Fruit fly (Drosophila melanogaster) whole organism, embryonic: ENCODE results near the gene CG13012.
A peak's percentile ranks its signal among the peaks of the same experiment; 100 is the strongest.

Source experiments
- Asciz ChIP-seq: fragments of 200-800 bp; sonication (Bioruptor generic); optimal IDR thresholded peaks from 2 replicates; lab custom pipeline; 2017; ENCODE audit warnings: missing biosample characterization, mild to moderate bottlenecking, missing genetic modification characterization, missing genetic modification reagents
- Bdp1 ChIP-seq: fragments of 200-800 bp; sonication (Bioruptor generic); optimal IDR thresholded peaks from 3 replicates; lab custom pipeline; 2016; ENCODE audit warnings: missing biosample characterization, missing genetic modification characterization
- CG12219 ChIP-seq: fragments of 200-800 bp; sonication (Bioruptor generic); optimal IDR thresholded peaks from 3 replicates; lab custom pipeline; 2018; ENCODE audit warnings: missing biosample characterization, mild to moderate bottlenecking, missing genetic modification characterization
- CG12391 ChIP-seq: fragments of 200-800 bp; sonication (Bioruptor generic); optimal IDR thresholded peaks from 3 replicates; lab custom pipeline; 2018; ENCODE audit warnings: missing biosample characterization, mild to moderate bottlenecking, missing genetic modification characterization, moderate library complexity
- CG13287 ChIP-seq: fragments of 200-800 bp; sonication (Bioruptor generic); IDR thresholded peaks from 2 replicates; pipeline ENCODE4 v1.3.6; 2022; ENCODE audit warnings: missing biosample characterization, missing genetic modification characterization; ENCODE audit not compliant: partially characterized antibody
- CG14050 ChIP-seq: fragments of 200-800 bp; sonication (Bioruptor generic); IDR thresholded peaks from 3 replicates; pipeline ENCODE4 v1.3.6; 2022; ENCODE audit warnings: missing biosample characterization, missing genetic modification characterization
- CG14441 ChIP-seq: fragments of 200-800 bp; sonication (Bioruptor generic); IDR thresholded peaks from 2 replicates; pipeline ENCODE4 v1.3.6; 2022; ENCODE audit warnings: missing biosample characterization, missing genetic modification characterization
- CG14667 ChIP-seq: fragments of 200-800 bp; sonication (Bioruptor generic); IDR thresholded peaks from 2 replicates; pipeline ENCODE4 v1.3.6; 2022; ENCODE audit warnings: missing biosample characterization, missing genetic modification characterization
- CG16815 ChIP-seq: fragments of 200-800 bp; sonication (Bioruptor generic); optimal IDR thresholded peaks from 3 replicates; lab custom pipeline; 2017; ENCODE audit warnings: missing biosample characterization, mild to moderate bottlenecking, missing genetic modification characterization
- CG18599 ChIP-seq: fragments of 200-800 bp; sonication (Bioruptor generic); optimal IDR thresholded peaks from 3 replicates; lab custom pipeline; 2017; ENCODE audit warnings: missing biosample characterization, missing genetic modification characterization, mild to moderate bottlenecking, moderate library complexity, missing genetic modification reagents
- CG2202 ChIP-seq: fragments of 200-800 bp; sonication (Bioruptor generic); optimal IDR thresholded peaks from 2 replicates; lab custom pipeline; 2018; ENCODE audit warnings: missing biosample characterization, mild to moderate bottlenecking, missing genetic modification characterization
- CG2678 ChIP-seq: fragments of 200-800 bp; sonication (Bioruptor generic); optimal IDR thresholded peaks from 3 replicates; lab custom pipeline; 2019; ENCODE audit warnings: missing biosample characterization, mild to moderate bottlenecking, missing genetic modification characterization, moderate library complexity
- CG2889 ChIP-seq: fragments of 200-800 bp; sonication (Bioruptor generic); IDR thresholded peaks from 3 replicates; pipeline ENCODE4 v1.3.6; 2022; ENCODE audit warnings: missing biosample characterization, missing genetic modification characterization
- CG31224 ChIP-seq: fragments of 200-800 bp; sonication (Bioruptor generic); IDR thresholded peaks from 2 replicates; pipeline ENCODE4 v1.3.6; 2022; ENCODE audit warnings: missing biosample characterization, missing genetic modification characterization
- CG31388 ChIP-seq: fragments of 200-800 bp; sonication (Bioruptor generic); optimal IDR thresholded peaks from 2 replicates; lab custom pipeline; 2016; ENCODE audit warnings: missing biosample characterization, missing genetic modification characterization
- CG32532 ChIP-seq: fragments of 200-800 bp; sonication (Bioruptor generic); IDR thresholded peaks from 2 replicates; pipeline ENCODE4 v1.3.6; 2022; ENCODE audit warnings: missing biosample characterization, missing genetic modification characterization
- CG3838 ChIP-seq: fragments of 200-800 bp; sonication (Bioruptor generic); optimal IDR thresholded peaks from 3 replicates; lab custom pipeline; 2016; ENCODE audit warnings: missing biosample characterization, missing genetic modification characterization
- CG4328 ChIP-seq: fragments of 200-800 bp; sonication (Bioruptor generic); optimal IDR thresholded peaks from 3 replicates; lab custom pipeline; 2017; ENCODE audit warnings: missing biosample characterization, missing genetic modification reagents, missing genetic modification characterization
- CG43689 ChIP-seq: fragments of 200-800 bp; sonication (Bioruptor generic); IDR thresholded peaks from 2 replicates; pipeline ENCODE4 v1.3.6; 2022; ENCODE audit warnings: missing biosample characterization, missing genetic modification characterization
- CG6813 ChIP-seq: fragments of 200-800 bp; sonication (Bioruptor generic); optimal IDR thresholded peaks from 2 replicates; lab custom pipeline; 2017; ENCODE audit warnings: missing biosample characterization, missing genetic modification characterization, mild to moderate bottlenecking, moderate library complexity, missing genetic modification reagents
- CG7987 ChIP-seq: fragments of 200-800 bp; sonication (Bioruptor generic); optimal IDR thresholded peaks from 2 replicates; lab custom pipeline; 2018; ENCODE audit warnings: missing biosample characterization, mild to moderate bottlenecking, missing genetic modification characterization, moderate library complexity
- CG9932 ChIP-seq: fragments of 200-800 bp; sonication (Bioruptor generic); IDR thresholded peaks from 2 replicates; pipeline ENCODE4 v1.3.6; 2022; ENCODE audit warnings: missing biosample characterization, missing genetic modification characterization
- Camta ChIP-seq: fragments of 200-800 bp; sonication (Bioruptor generic); optimal IDR thresholded peaks from 2 replicates; lab custom pipeline; 2016; ENCODE audit warnings: missing biosample characterization, missing genetic modification characterization
- D ChIP-seq, 2 experiments: fragments of 200-800 bp in 1 of 2; fragments of >200 bp in 1 of 2; sonication (Bioruptor generic) in 1 of 2; optimal IDR thresholded peaks; 2 replicates in 1 of 2; 3 replicates in 1 of 2; lab custom pipeline; 2017; ENCODE audit warnings: mild to moderate bottlenecking in 1 of 2, missing biosample characterization in 1 of 2, missing genetic modification characterization in 1 of 2, missing genetic modification reagents in 1 of 2
- Dip3 ChIP-seq: fragments of 200-800 bp; sonication (Bioruptor generic); optimal IDR thresholded peaks from 3 replicates; lab custom pipeline; 2016; ENCODE audit warnings: missing biosample characterization, missing genetic modification characterization
- E2f1 ChIP-seq: fragments of 200-800 bp; sonication (Bioruptor generic); IDR thresholded peaks from 2 replicates; pipeline ENCODE4 v1.3.6; 2022; ENCODE audit warnings: missing biosample characterization, missing genetic modification characterization
- H2.0 ChIP-seq: fragments of 200-800 bp; sonication (Bioruptor generic); IDR thresholded peaks from 2 replicates; pipeline ENCODE4 v1.3.6; 2022; ENCODE audit warnings: missing biosample characterization, missing genetic modification characterization
- Hr3 ChIP-seq: fragments of 200-800 bp; sonication (Bioruptor generic); optimal IDR thresholded peaks from 3 replicates; lab custom pipeline; 2016; ENCODE audit warnings: missing biosample characterization, missing genetic modification characterization
- Hsf ChIP-seq: fragments of 200-800 bp; sonication (Bioruptor generic); optimal IDR thresholded peaks from 3 replicates; lab custom pipeline; 2016; ENCODE audit warnings: missing biosample characterization, missing genetic modification characterization
- Nf-YB ChIP-seq: fragments of 200-800 bp; sonication (Bioruptor generic); optimal IDR thresholded peaks from 3 replicates; lab custom pipeline; 2019; ENCODE audit warnings: missing biosample characterization, mild to moderate bottlenecking, missing genetic modification characterization, moderate library complexity
- Ptx1 ChIP-seq: fragments of 200-800 bp; sonication (Bioruptor generic); IDR thresholded peaks from 2 replicates; pipeline ENCODE4 v1.3.6; 2022; ENCODE audit warnings: missing biosample characterization, missing genetic modification characterization
- amos ChIP-seq: fragments of 200-800 bp; sonication (Bioruptor generic); IDR thresholded peaks from 2 replicates; pipeline ENCODE4 v1.3.6; 2022; ENCODE audit warnings: missing biosample characterization, missing genetic modification characterization; ENCODE audit not compliant: partially characterized antibody
- ara ChIP-seq: fragments of 200-800 bp; sonication (Bioruptor generic); IDR thresholded peaks from 2 replicates; pipeline ENCODE4 v1.3.6; 2022; ENCODE audit warnings: missing biosample characterization, missing genetic modification characterization
- ase ChIP-seq: fragments of 200-800 bp; sonication (Bioruptor generic); IDR thresholded peaks from 3 replicates; pipeline ENCODE4 v1.3.6; 2022; ENCODE audit warnings: missing biosample characterization, missing genetic modification characterization
- cwo ChIP-seq: fragments of 200-800 bp; sonication (Bioruptor generic); optimal IDR thresholded peaks from 3 replicates; lab custom pipeline; 2017; ENCODE audit warnings: missing biosample characterization, missing genetic modification characterization, mild to moderate bottlenecking, moderate library complexity, missing genetic modification reagents
- eyg ChIP-seq: fragments of 200-800 bp; sonication (Bioruptor generic); optimal IDR thresholded peaks from 3 replicates; lab custom pipeline; 2016; ENCODE audit warnings: missing biosample characterization, missing genetic modification characterization
- fd3F ChIP-seq: fragments of 200-800 bp; sonication (Bioruptor generic); optimal IDR thresholded peaks from 2 replicates; lab custom pipeline; 2018; ENCODE audit warnings: missing biosample characterization, mild to moderate bottlenecking, missing genetic modification characterization, moderate library complexity
- gce ChIP-seq: fragments of 200-800 bp; sonication (Bioruptor generic); IDR thresholded peaks from 3 replicates; pipeline ENCODE4 v1.3.6; 2022; ENCODE audit warnings: missing biosample characterization, missing genetic modification characterization
- gsb-n ChIP-seq: fragments of 200-800 bp; sonication (Bioruptor generic); optimal IDR thresholded peaks from 3 replicates; lab custom pipeline; 2018; ENCODE audit warnings: missing biosample characterization, mild to moderate bottlenecking, missing genetic modification characterization
- hkb ChIP-seq, 2 experiments: fragments of 200-800 bp in 1 of 2; fragments of >200 bp in 1 of 2; sonication (Bioruptor generic) in 1 of 2; IDR thresholded peaks in 1 of 2; optimal IDR thresholded peaks in 1 of 2; 2 replicates each; pipeline versions ENCODE4 v1.3.6 to Lab custom; 2017 to 2022; ENCODE audit warnings: missing biosample characterization in 1 of 2, missing genetic modification characterization in 1 of 2
- mld ChIP-seq: fragments of 200-800 bp; sonication (Bioruptor generic); IDR thresholded peaks from 3 replicates; pipeline ENCODE4 v1.3.6; 2022; ENCODE audit warnings: missing biosample characterization, missing genetic modification characterization; ENCODE audit not compliant: partially characterized antibody
- nmo ChIP-seq: fragments of 200-800 bp; sonication (Bioruptor generic); optimal IDR thresholded peaks from 2 replicates; lab custom pipeline; 2018; ENCODE audit warnings: missing biosample characterization, mild to moderate bottlenecking, missing genetic modification characterization, moderate library complexity
- pan ChIP-seq, 4 experiments: fragments of >200 bp in 3 of 4; fragments of 200-800 bp in 1 of 4; sonication (Bioruptor generic) in 1 of 4; optimal IDR thresholded peaks in 3 of 4; IDR thresholded peaks in 1 of 4; 2 replicates each; pipeline versions ENCODE4 v1.3.6 to Lab custom; 2017 to 2022; ENCODE audit warnings: missing biosample characterization in 2 of 4, missing genetic modification characterization in 2 of 4, mixed read lengths in 1 of 4
- sc ChIP-seq, 3 experiments: fragments of >200 bp in 2 of 3; fragments of 200-800 bp in 1 of 3; sonication (Bioruptor generic) in 1 of 3; optimal IDR thresholded peaks; 2 replicates in 2 of 3; 3 replicates in 1 of 3; lab custom pipeline; 2017; ENCODE audit warnings: mild to moderate bottlenecking in 1 of 3, missing biosample characterization in 1 of 3, missing genetic modification characterization in 1 of 3, missing genetic modification reagents in 1 of 3
- slbo ChIP-seq: fragments of 200-800 bp; sonication (Bioruptor generic); IDR thresholded peaks from 2 replicates; pipeline ENCODE4 v1.3.6; 2022; ENCODE audit warnings: missing biosample characterization, missing genetic modification characterization
- so ChIP-seq: fragments of 200-800 bp; sonication (Bioruptor generic); IDR thresholded peaks from 3 replicates; pipeline ENCODE4 v1.3.6; 2022; ENCODE audit warnings: missing biosample characterization, missing genetic modification characterization

Gene CG13012

dm6 chrX:16650078-16651063, 26.2 kb downstream of the CG13012 start:
- TF ChIP-seq CG43689 (GFP tag; lab: Robert Waterston, UW) (no peak), CG2202 (tag; lab: Kevin White, UChicago) (no peak), E2f1 (GFP tag; lab: Robert Waterston, UW) (0 out of 2 replicates have a peak, but pooled peaks have one; percentile 35), CG7987 (GFP tag; lab: Kevin White, UChicago) (no peak), hkb (optimal IDR thresholded peaks at IDR 0.05; lab: Kevin White, UChicago) (no peak), hkb (GFP tag; IDR thresholded peaks at IDR 0.05; lab: Robert Waterston, UW) (no peak), mld (GFP tag; lab: Robert Waterston, UW) (no peak), amos (no peak), CG12391 (no peak), CG4328 (GFP tag; lab: Kevin White, UChicago) (no peak), sc (optimal IDR thresholded peaks at IDR 0.05; lab: Kevin White, UChicago) (no peak), sc (GFP tag; optimal IDR thresholded peaks at IDR 0.05; lab: Kevin White, UChicago) (no peak), CG13287 (no peak), CG31224 (0 out of 2 replicates have a peak, but pooled peaks have one; percentile 12), ara (GFP tag; lab: Robert Waterston, UW) (no peak), CG12219 (no peak), CG6813 (GFP tag; lab: Kevin White, UChicago) (peak; percentile 32), Dip3 (GFP tag; lab: Kevin White, UChicago) (peak; percentile 64), Hsf (peak; percentile 28), CG14441 (GFP tag; lab: Robert Waterston, UW) (peak; percentile 72), ase (GFP tag; lab: Robert Waterston, UW) (no peak), CG14050 (GFP tag; lab: Robert Waterston, UW) (peak; percentile 75), nmo (GFP tag; lab: Kevin White, UChicago) (peak; percentile 79), eyg (GFP tag; lab: Kevin White, UChicago) (peak; percentile 36), slbo (GFP tag; lab: Robert Waterston, UW) (peak; percentile 21; the same call in 1 of the 2 replicates), CG32532 (GFP tag; lab: Robert Waterston, UW) (no peak), fd3F (GFP tag; lab: Kevin White, UChicago) (no peak), Asciz (GFP tag; lab: Kevin White, UChicago) (no peak), CG2678 (tag; lab: Kevin White, UChicago) (peak; percentile 15), CG3838 (no peak), gsb-n (tag; lab: Kevin White, UChicago) (no peak), Camta (GFP tag; lab: Kevin White, UChicago) (peak; percentile 85), H2.0 (GFP tag; lab: Robert Waterston, UW) (no peak), CG9932 (GFP tag; lab: Robert Waterston, UW) (peak; percentile 34; the same call in 1 of the 2 replicates), so (GFP tag; lab: Robert Waterston, UW) (peak; percentile 92), Hr3 (peak; percentile 67), pan (optimal IDR thresholded peaks at IDR 0.05; lab: Kevin White, UChicago) (no peak), pan (GFP tag; optimal IDR thresholded peaks at IDR 0.05 in 1 of 2, IDR thresholded peaks at IDR 0.05 in 1 of 2) (peak in 1 of 2 experiments; percentile 83), Ptx1 (GFP tag; lab: Robert Waterston, UW) (peak; percentile 58), cwo (no peak), CG18599 (GFP tag; lab: Kevin White, UChicago) (peak; percentile 43), gce (peak; percentile 40; the same call in 1 of the 3 replicates), Bdp1 (GFP tag; lab: Kevin White, UChicago) (no peak), CG31388 (GFP tag; lab: Kevin White, UChicago) (no peak), CG2889 (no peak), D (optimal IDR thresholded peaks at IDR 0.05; lab: Kevin White, UChicago) (no peak), D (GFP tag; optimal IDR thresholded peaks at IDR 0.05; lab: Kevin White, UChicago) (no peak), CG14667 (GFP tag; lab: Robert Waterston, UW) (no peak), Nf-YB (GFP tag; lab: Kevin White, UChicago) (no peak), CG16815 (no peak)
